Fruit fly (Drosophila melanogaster) whole organism, embryonic: ENCODE data around the gene Snx17.

Experiments
- Asciz ChIP-seq: fragments of 200-800 bp; sonication (Bioruptor generic); optimal IDR thresholded peaks from 2 replicates; lab custom pipeline; 2017; ENCODE audit warnings: missing biosample characterization, mild to moderate bottlenecking, missing genetic modification characterization, missing genetic modification reagents
- Bgb ChIP-seq: fragments of 200-800 bp; sonication (Bioruptor generic); IDR thresholded peaks from 2 replicates; pipeline ENCODE4 v1.3.6; 2022; ENCODE audit warnings: missing biosample characterization, missing genetic modification characterization; ENCODE audit not compliant: partially characterized antibody
- CG10267 ChIP-seq: fragments of 200-800 bp; sonication (Bioruptor generic); optimal IDR thresholded peaks from 2 replicates; lab custom pipeline; 2018; ENCODE audit warnings: missing biosample characterization, mild to moderate bottlenecking, missing genetic modification characterization, moderate library complexity
- CG11560 ChIP-seq: fragments of 200-800 bp; sonication (Bioruptor generic); IDR thresholded peaks from 3 replicates; pipeline ENCODE4 v1.3.6; 2022; ENCODE audit warnings: missing biosample characterization, missing genetic modification characterization
- CG1233 ChIP-seq: fragments of 200-800 bp; sonication (Bioruptor generic); optimal IDR thresholded peaks from 4 replicates; lab custom pipeline; 2018; ENCODE audit warnings: missing biosample characterization, mild to moderate bottlenecking, missing genetic modification characterization
- CG12391 ChIP-seq: fragments of 200-800 bp; sonication (Bioruptor generic); optimal IDR thresholded peaks from 3 replicates; lab custom pipeline; 2018; ENCODE audit warnings: missing biosample characterization, mild to moderate bottlenecking, missing genetic modification characterization, moderate library complexity
- CG12659 ChIP-seq: fragments of 200-800 bp; sonication (Bioruptor generic); optimal IDR thresholded peaks from 3 replicates; lab custom pipeline; 2017; ENCODE audit warnings: mild to moderate bottlenecking, missing biosample characterization, missing genetic modification reagents, missing genetic modification characterization
- CG13287 ChIP-seq: fragments of 200-800 bp; sonication (Bioruptor generic); IDR thresholded peaks from 2 replicates; pipeline ENCODE4 v1.3.6; 2022; ENCODE audit warnings: missing biosample characterization, missing genetic modification characterization; ENCODE audit not compliant: partially characterized antibody
- CG14710 ChIP-seq: fragments of 200-800 bp; sonication (Bioruptor generic); optimal IDR thresholded peaks from 3 replicates; lab custom pipeline; 2019; ENCODE audit warnings: missing biosample characterization, mild to moderate bottlenecking, missing genetic modification characterization, moderate library complexity
- CG15011 ChIP-seq: fragments of 200-800 bp; sonication (Bioruptor generic); optimal IDR thresholded peaks from 3 replicates; lab custom pipeline; 2018; ENCODE audit warnings: missing biosample characterization, mild to moderate bottlenecking, missing genetic modification characterization
- CG30403 ChIP-seq: fragments of 200-800 bp; sonication (Bioruptor generic); optimal IDR thresholded peaks from 3 replicates; lab custom pipeline; 2016; ENCODE audit warnings: missing biosample characterization, missing genetic modification characterization
- CG3281 ChIP-seq: fragments of 200-800 bp; sonication (Bioruptor generic); optimal IDR thresholded peaks from 3 replicates; lab custom pipeline; 2017; ENCODE audit warnings: missing biosample characterization, mild to moderate bottlenecking, missing genetic modification characterization
- CG33557 ChIP-seq: fragments of 200-800 bp; sonication (Bioruptor generic); optimal IDR thresholded peaks from 2 replicates; lab custom pipeline; 2019; ENCODE audit warnings: missing biosample characterization, mild to moderate bottlenecking, missing genetic modification characterization, moderate library complexity
- CG4282 ChIP-seq: fragments of 200-800 bp; sonication (Bioruptor generic); optimal IDR thresholded peaks from 2 replicates; lab custom pipeline; 2016; ENCODE audit warnings: missing biosample characterization, missing genetic modification characterization
- CG4328 ChIP-seq: fragments of 200-800 bp; sonication (Bioruptor generic); optimal IDR thresholded peaks from 3 replicates; lab custom pipeline; 2017; ENCODE audit warnings: missing biosample characterization, missing genetic modification reagents, missing genetic modification characterization
- CG4617 ChIP-seq: fragments of 200-800 bp; sonication (Bioruptor generic); optimal IDR thresholded peaks from 3 replicates; lab custom pipeline; 2016; ENCODE audit warnings: missing biosample characterization, missing genetic modification characterization, borderline replicate concordance
- CG8290 ChIP-seq, 3 experiments: fragments of 200-800 bp; sonication (Bioruptor generic); optimal IDR thresholded peaks; 2 replicates each; lab custom pipeline; 2016 to 2019; ENCODE audit warnings: missing biosample characterization in 3 of 3, missing genetic modification characterization in 3 of 3, mild to moderate bottlenecking in 2 of 3, moderate library complexity in 1 of 3
- CG8359 ChIP-seq: fragments of 200-800 bp; sonication (Bioruptor generic); optimal IDR thresholded peaks from 2 replicates; lab custom pipeline; 2017; ENCODE audit warnings: missing biosample characterization, mild to moderate bottlenecking, missing genetic modification characterization, borderline replicate concordance
- CTCF ChIP-seq: fragments of 200-800 bp; sonication (Bioruptor generic); optimal IDR thresholded peaks from 2 replicates; lab custom pipeline; 2017; ENCODE audit warnings: missing biosample characterization, mild to moderate bottlenecking, missing genetic modification characterization, moderate library complexity
- Dad ChIP-seq: fragments of 200-800 bp; sonication (Bioruptor generic); optimal IDR thresholded peaks from 3 replicates; lab custom pipeline; 2016; ENCODE audit warnings: missing biosample characterization, missing genetic modification characterization
- Fer1 ChIP-seq: fragments of 200-800 bp; sonication (Bioruptor generic); optimal IDR thresholded peaks from 2 replicates; lab custom pipeline; 2017; ENCODE audit warnings: missing biosample characterization, mild to moderate bottlenecking, missing genetic modification characterization
- Gug ChIP-seq: fragments of 200-800 bp; sonication (Bioruptor generic); IDR thresholded peaks from 4 replicates; pipeline ENCODE4 v1.3.6; 2022; ENCODE audit warnings: missing biosample characterization, missing genetic modification characterization
- Hey ChIP-seq: fragments of 200-800 bp; sonication (Bioruptor generic); optimal IDR thresholded peaks from 3 replicates; lab custom pipeline; 2018; ENCODE audit warnings: missing biosample characterization, mild to moderate bottlenecking, missing genetic modification characterization
- Meics ChIP-seq: fragments of 200-800 bp; sonication (Bioruptor generic); optimal IDR thresholded peaks from 2 replicates; lab custom pipeline; 2017; ENCODE audit warnings: missing biosample characterization, mild to moderate bottlenecking, missing genetic modification characterization
- NfI ChIP-seq: fragments of 200-800 bp; sonication (Bioruptor generic); optimal IDR thresholded peaks from 3 replicates; lab custom pipeline; 2018; ENCODE audit warnings: missing biosample characterization, mild to moderate bottlenecking, missing genetic modification characterization, moderate library complexity
- Ravus ChIP-seq: fragments of 200-800 bp; sonication (Bioruptor generic); IDR thresholded peaks from 2 replicates; pipeline ENCODE4 v1.3.6; 2022; ENCODE audit warnings: missing biosample characterization, missing genetic modification characterization
- Rfx ChIP-seq: fragments of 200-800 bp; sonication (Bioruptor generic); IDR thresholded peaks from 2 replicates; pipeline ENCODE4 v1.3.6; 2022; ENCODE audit warnings: missing biosample characterization, missing genetic modification characterization
- Six4 ChIP-seq: fragments of 200-800 bp; sonication (Bioruptor generic); optimal IDR thresholded peaks from 2 replicates; lab custom pipeline; 2016; ENCODE audit warnings: missing biosample characterization, missing genetic modification characterization
- Sox100B ChIP-seq: fragments of 200-800 bp; sonication (Bioruptor generic); optimal IDR thresholded peaks from 3 replicates; lab custom pipeline; 2018; ENCODE audit warnings: missing biosample characterization, mild to moderate bottlenecking, missing genetic modification characterization
- Sry-δ ChIP-seq: fragments of 200-800 bp; sonication (Bioruptor generic); optimal IDR thresholded peaks from 2 replicates; lab custom pipeline; 2016; ENCODE audit warnings: missing biosample characterization, missing genetic modification characterization
- YL-1 ChIP-seq: fragments of 200-800 bp; sonication (Bioruptor generic); optimal IDR thresholded peaks from 3 replicates; lab custom pipeline; 2017; ENCODE audit warnings: missing biosample characterization, mild to moderate bottlenecking, missing genetic modification characterization
- eyg ChIP-seq: fragments of 200-800 bp; sonication (Bioruptor generic); optimal IDR thresholded peaks from 3 replicates; lab custom pipeline; 2016; ENCODE audit warnings: missing biosample characterization, missing genetic modification characterization
- gem ChIP-seq: fragments of 200-800 bp; sonication (Bioruptor generic); optimal IDR thresholded peaks from 2 replicates; lab custom pipeline; 2019; ENCODE audit warnings: missing biosample characterization, mild to moderate bottlenecking, missing genetic modification characterization, moderate library complexity
- gfzf ChIP-seq: fragments of 200-800 bp; sonication (Bioruptor generic); optimal IDR thresholded peaks from 2 replicates; lab custom pipeline; 2016; ENCODE audit warnings: missing biosample characterization, mild to moderate bottlenecking, missing genetic modification characterization, moderate library complexity
- kah ChIP-seq: fragments of 200-800 bp; sonication (Bioruptor generic); optimal IDR thresholded peaks from 2 replicates; lab custom pipeline; 2018; ENCODE audit warnings: missing biosample characterization, mild to moderate bottlenecking, missing genetic modification characterization
- kni ChIP-seq: fragments of 200-800 bp; sonication (Bioruptor generic); optimal IDR thresholded peaks from 3 replicates; lab custom pipeline; 2017; ENCODE audit warnings: mild to moderate bottlenecking, missing biosample characterization, missing genetic modification reagents, missing genetic modification characterization
- lilli ChIP-seq: fragments of 200-800 bp; sonication (Bioruptor generic); optimal IDR thresholded peaks from 3 replicates; lab custom pipeline; 2016; ENCODE audit warnings: missing biosample characterization, missing genetic modification characterization
- lola ChIP-seq, 3 experiments: fragments of >200 bp in 2 of 3; fragments of 200-800 bp in 1 of 3; sonication (Bioruptor generic) in 1 of 3; optimal IDR thresholded peaks; 2 replicates each; lab custom pipeline; 2017 to 2019; ENCODE audit warnings: missing biosample characterization in 3 of 3, missing genetic modification characterization in 3 of 3, mild to moderate bottlenecking in 1 of 3, moderate library complexity in 1 of 3
- nmo ChIP-seq: fragments of 200-800 bp; sonication (Bioruptor generic); optimal IDR thresholded peaks from 2 replicates; lab custom pipeline; 2018; ENCODE audit warnings: missing biosample characterization, mild to moderate bottlenecking, missing genetic modification characterization, moderate library complexity
- phol ChIP-seq: fragments of 200-800 bp; sonication (Bioruptor generic); optimal IDR thresholded peaks from 3 replicates; lab custom pipeline; 2018; ENCODE audit warnings: missing biosample characterization, mild to moderate bottlenecking, missing genetic modification characterization, moderate library complexity
- pnt ChIP-seq: fragments of 200-800 bp; sonication (Bioruptor generic); optimal IDR thresholded peaks from 3 replicates; lab custom pipeline; 2016; ENCODE audit warnings: missing biosample characterization, missing genetic modification characterization
- pzg ChIP-seq: fragments of 200-800 bp; sonication (Bioruptor generic); optimal IDR thresholded peaks from 3 replicates; lab custom pipeline; 2018; ENCODE audit warnings: missing biosample characterization, mild to moderate bottlenecking, missing genetic modification characterization, moderate library complexity
- sim ChIP-seq: fragments of 200-800 bp; sonication (Bioruptor generic); IDR thresholded peaks from 2 replicates; pipeline ENCODE4 v1.3.6; 2022; ENCODE audit warnings: missing biosample characterization, missing genetic modification characterization
- slbo ChIP-seq: fragments of 200-800 bp; sonication (Bioruptor generic); IDR thresholded peaks from 2 replicates; pipeline ENCODE4 v1.3.6; 2022; ENCODE audit warnings: missing biosample characterization, missing genetic modification characterization
- slou ChIP-seq: fragments of 200-800 bp; sonication (Bioruptor generic); optimal IDR thresholded peaks from 3 replicates; lab custom pipeline; 2016; ENCODE audit warnings: missing biosample characterization, missing genetic modification characterization
- wek ChIP-seq: fragments of 200-800 bp; sonication (Bioruptor generic); optimal IDR thresholded peaks from 3 replicates; lab custom pipeline; 2018; ENCODE audit warnings: missing biosample characterization, mild to moderate bottlenecking, missing genetic modification characterization, moderate library complexity
- zen2 ChIP-seq: fragments of 200-800 bp; sonication (Bioruptor generic); IDR thresholded peaks from 3 replicates; pipeline ENCODE4 v1.3.6; 2022; ENCODE audit warnings: missing biosample characterization, missing genetic modification characterization; ENCODE audit not compliant: partially characterized antibody

The Snx17 gene

DNA sequence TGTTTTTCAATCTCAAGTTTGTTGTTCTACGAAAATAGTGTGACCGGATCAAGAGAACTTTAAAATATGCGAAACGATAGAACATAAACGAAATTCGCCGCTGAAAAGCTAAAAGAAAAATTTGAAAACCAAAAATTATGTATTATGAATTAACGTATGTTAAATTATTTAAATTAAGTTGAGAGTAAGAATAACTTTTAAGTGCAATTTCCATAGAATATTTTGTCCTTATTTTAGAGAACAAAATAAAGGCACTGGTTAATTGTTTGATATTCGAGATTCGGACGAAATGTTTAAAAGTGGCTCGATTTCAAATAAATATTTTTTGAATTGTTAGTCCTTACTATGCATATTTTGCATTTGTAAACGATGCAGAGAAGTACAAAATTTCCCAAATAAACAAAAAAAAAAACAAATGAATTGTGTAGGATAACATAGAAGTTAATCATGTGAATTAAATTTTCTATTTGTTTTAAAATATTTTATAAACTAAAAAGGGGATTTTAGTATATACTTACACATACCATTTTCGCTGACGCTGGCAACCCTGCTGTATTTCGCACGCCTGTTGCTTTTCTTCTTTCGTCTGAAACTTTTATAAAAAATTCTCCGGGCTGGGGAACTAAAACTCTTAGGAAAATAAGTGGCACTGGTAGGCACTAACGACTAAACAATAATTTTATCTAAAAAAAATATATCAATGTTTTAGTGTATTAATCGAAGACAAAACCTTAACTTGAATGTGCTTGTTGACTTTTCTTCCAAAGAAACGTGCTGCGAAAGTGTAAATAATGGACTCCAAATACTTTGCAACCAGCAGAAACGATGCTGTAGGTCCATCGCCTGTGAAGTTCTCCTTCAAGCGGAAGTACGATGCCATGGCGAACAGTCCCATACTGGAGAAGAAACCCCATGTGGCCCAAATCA lies 4.1 kb upstream of the Snx17 start, which contains the start of the genes CG5727 and ath (continued):
- TF ChIP-seq Bgb (GFP tag; lab: Robert Waterston, UW) (no peak), zen2 (GFP tag; lab: Robert Waterston, UW) (no peak), Sox100B (GFP tag; lab: Kevin White, UChicago) (peak; percentile 34), CTCF (GFP tag; lab: Kevin White, UChicago) (no peak), Dad (no peak), CG14710 (tag; lab: Kevin White, UChicago) (peak; percentile 42), Ravus (no peak), slou (no peak), Gug (GFP tag; lab: Robert Waterston, UW) (no peak), Fer1 (GFP tag; lab: Kevin White, UChicago) (peak; percentile 45), phol (tag; lab: Kevin White, UChicago) (peak; percentile 28), CG15011 (no peak), lola (GFP tag; optimal IDR thresholded peaks at IDR 0.05; lab: Kevin White, UChicago) (peak in 1 of 3 experiments; percentile 40), Asciz (no peak), pzg (GFP tag; lab: Kevin White, UChicago) (peak; percentile 13), wek (GFP tag; lab: Kevin White, UChicago) (peak; percentile 38), CG8290 (GFP tag; optimal IDR thresholded peaks at IDR 0.05; lab: Kevin White, UChicago) (no peak), CG8290 (tag; optimal IDR thresholded peaks at IDR 0.05; lab: Kevin White, UChicago) (no peak), CG3281 (GFP tag; lab: Kevin White, UChicago) (no peak), Rfx (0 out of 2 replicates have a peak, but pooled peaks have one; percentile 25), eyg (GFP tag; lab: Kevin White, UChicago) (no peak), kni (GFP tag; lab: Kevin White, UChicago) (no peak), YL-1 (GFP tag; lab: Kevin White, UChicago) (peak; percentile 35), CG8359 (GFP tag; lab: Kevin White, UChicago) (no peak), CG12391 (peak; percentile 32), CG33557 (GFP tag; lab: Kevin White, UChicago) (peak; percentile 10), Hey (tag; lab: Kevin White, UChicago) (no peak), kah (peak; percentile 88), sim (GFP tag; lab: Robert Waterston, UW) (no peak), nmo (GFP tag; lab: Kevin White, UChicago) (peak; percentile 50), pnt (GFP tag; lab: Kevin White, UChicago) (no peak), gem (no peak), gfzf (GFP tag; lab: Kevin White, UChicago) (peak; percentile 65), CG4282 (no peak), Six4 (no peak), NfI (GFP tag; lab: Kevin White, UChicago) (no peak), CG1233 (GFP tag; lab: Kevin White, UChicago) (peak; percentile 35), Meics (GFP tag; lab: Kevin White, UChicago) (peak; percentile 38), slbo (GFP tag; lab: Robert Waterston, UW) (no peak), CG30403 (GFP tag; lab: Kevin White, UChicago) (peak; percentile 26), Sry-δ (GFP tag; lab: Kevin White, UChicago) (no peak), lilli (peak; percentile 19), CG12659 (peak; percentile 28), CG13287 (GFP tag; lab: Robert Waterston, UW) (no peak), CG4617 (GFP tag; lab: Kevin White, UChicago) (peak; percentile 11), CG10267 (peak; percentile 6), CG11560 (tag; lab: Robert Waterston, UW) (no peak), CG4328 (GFP tag; lab: Kevin White, UChicago) (peak; percentile 11)
